Fruit fly (Drosophila melanogaster) whole organism, prepupa: Measurements from ENCODE around the gene CG6013.

Source experiments
- CG31627 ChIP-seq: fragments of 200-800 bp; sonication (Bioruptor generic); optimal IDR thresholded peaks from 3 replicates; lab custom pipeline; 2016; ENCODE audit warnings: missing biosample characterization, missing genetic modification characterization
- Hr39 ChIP-seq: fragments of 200-800 bp; sonication (Bioruptor generic); optimal IDR thresholded peaks from 2 replicates; lab custom pipeline; 2016; ENCODE audit warnings: missing biosample characterization, missing genetic modification characterization
- OdsH ChIP-seq: fragments of 200-800 bp; sonication (Bioruptor generic); optimal IDR thresholded peaks from 3 replicates; lab custom pipeline; 2016; ENCODE audit warnings: missing biosample characterization, missing genetic modification characterization
- Sox14 ChIP-seq: fragments of 200-800 bp; sonication (Bioruptor generic); optimal IDR thresholded peaks from 3 replicates; lab custom pipeline; 2016; ENCODE audit warnings: missing biosample characterization, missing genetic modification characterization
- achi ChIP-seq: fragments of 200-800 bp; sonication (Bioruptor generic); optimal IDR thresholded peaks from 3 replicates; lab custom pipeline; 2016; ENCODE audit warnings: missing biosample characterization, missing genetic modification characterization
- fkh ChIP-seq: fragments of 200-800 bp; sonication (Bioruptor generic); optimal IDR thresholded peaks from 3 replicates; lab custom pipeline; 2017; ENCODE audit warnings: missing biosample characterization, mild to moderate bottlenecking, missing genetic modification characterization, moderate library complexity
- pdm3 ChIP-seq: fragments of 200-800 bp; sonication (Bioruptor generic); optimal IDR thresholded peaks from 3 replicates; lab custom pipeline; 2016; ENCODE audit warnings: missing biosample characterization, missing genetic modification characterization

dm6 chr3R:19015423-19015810, 15.9 kb upstream of the CG6013 start:
- TF ChIP-seq Sox14 (no peak), achi (GFP tag; lab: Kevin White, UChicago) (no peak), fkh (GFP tag; lab: Kevin White, UChicago) (no peak), Hr39 (GFP tag; lab: Kevin White, UChicago) (no peak), CG31627 (GFP tag; lab: Kevin White, UChicago) (no peak), OdsH (GFP tag; lab: Kevin White, UChicago) (no peak), pdm3 (GFP tag; lab: Kevin White, UChicago) (no peak)
